Fruit fly (Drosophila melanogaster): ENCODE results near the gene CG13907.

Gene CG13907

DNA sequence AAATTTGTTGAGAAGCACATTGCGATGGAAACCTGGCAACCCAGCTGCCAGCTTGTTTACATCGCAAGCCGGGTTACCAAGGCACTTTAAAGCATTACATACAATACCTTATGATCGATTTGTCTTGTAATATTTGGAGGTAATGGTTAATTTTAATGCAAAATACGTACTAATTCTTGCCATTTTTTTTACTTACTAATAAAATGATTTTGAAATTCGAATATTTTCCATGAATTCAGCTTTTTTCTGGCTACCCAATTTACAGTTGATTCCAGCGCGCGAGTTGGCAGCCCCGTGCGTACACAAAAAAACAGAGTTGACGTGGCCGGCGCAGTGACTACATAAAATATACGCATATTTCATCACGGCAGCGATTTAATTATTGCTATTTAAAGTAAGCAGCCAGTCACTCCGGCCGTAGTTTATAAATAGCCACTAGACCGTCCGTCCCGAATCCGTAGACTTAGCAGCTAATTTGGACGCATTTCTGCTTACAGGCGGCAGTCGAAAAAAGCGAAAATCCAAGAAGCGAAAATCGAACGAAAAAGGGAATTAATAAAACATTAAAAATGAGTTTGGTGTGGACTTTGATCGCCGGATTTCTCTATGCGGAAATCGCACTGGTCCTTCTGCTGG is 44.1 kb downstream of the CG13907 start, which contains the start of the genes CG13901 and CG13887 (continued):
- TF ChIP-seq TFAM (GFP tag; optimal IDR thresholded peaks at IDR 0.05) (no peak), CG16813 (GFP tag; IDR thresholded peaks at IDR 0.05; ENCODE audit: partially characterized antibody) (0 out of 3 replicates have a peak, but pooled peaks have one; percentile 32), CG9215 (GFP tag; IDR thresholded peaks at IDR 0.05) (peak; percentile 85), crol (GFP tag; IDR thresholded peaks at IDR 0.05) (peak; percentile 10; the same call in 1 of the 2 replicates), MTF-1 (GFP tag; optimal IDR thresholded peaks at IDR 0.05; ENCODE audit: borderline replicate concordance) (peak; percentile 23), Drgx (GFP tag; IDR thresholded peaks at IDR 0.05) (peak; percentile 83), Trl (optimal IDR thresholded peaks at IDR 0.05) (no peak), Trl (GFP tag; optimal IDR thresholded peaks at IDR 0.05) (peak; percentile 94), tgo (GFP tag; IDR thresholded peaks at IDR 0.05) (peak; percentile 89), pros (GFP tag; optimal IDR thresholded peaks at IDR 0.05) (peak; percentile 2), CG10654 (GFP tag; optimal IDR thresholded peaks at IDR 0.05) (peak; percentile 92), knrl (GFP tag; IDR thresholded peaks at IDR 0.05; ENCODE audit: partially characterized antibody) (0 out of 3 replicates have a peak, but pooled peaks have one; percentile 54), CG17829 (tag; optimal IDR thresholded peaks at IDR 0.05) (peak; percentile 96), NfI (GFP tag; optimal IDR thresholded peaks at IDR 0.05) (peak; percentile 90), nom (GFP tag; optimal IDR thresholded peaks at IDR 0.05) (peak; percentile 83), otp (GFP tag; IDR thresholded peaks at IDR 0.05) (peak; percentile 50; the same call in 1 of the 3 replicates), fd3F (GFP tag; optimal IDR thresholded peaks at IDR 0.05) (peak; percentile 91), Lhr (GFP tag; optimal IDR thresholded peaks at IDR 0.05) (peak; percentile 85), C15 (GFP tag; IDR thresholded peaks at IDR 0.05) (peak; percentile 67; the same call in 1 of the 3 replicates), CG9437 (GFP tag; optimal IDR thresholded peaks at IDR 0.05) (peak; percentile 76), scrt (GFP tag; optimal IDR thresholded peaks at IDR 0.05) (no peak), Sox100B (GFP tag; optimal IDR thresholded peaks at IDR 0.05) (no peak), eve (GFP tag; optimal IDR thresholded peaks at IDR 0.05) (no peak), CG18599 (GFP tag; optimal IDR thresholded peaks at IDR 0.05) (peak; percentile 94), Scr (GFP tag; IDR thresholded peaks at IDR 0.05; ENCODE audit: partially characterized antibody) (no peak; the same call in 1 of the 2 replicates), CG5245 (GFP tag; optimal IDR thresholded peaks at IDR 0.05) (peak; percentile 72), Eip74EF (GFP tag; optimal IDR thresholded peaks at IDR 0.05) (peak in 1 of 2 experiments; percentile 42), CG6254 (GFP tag; optimal IDR thresholded peaks at IDR 0.05) (peak; percentile 47), Bdp1 (GFP tag; optimal IDR thresholded peaks at IDR 0.05) (peak; percentile 84), CG5180 (GFP tag; optimal IDR thresholded peaks at IDR 0.05) (peak; percentile 65), sna (GFP tag; IDR thresholded peaks at IDR 0.05; ENCODE audit: partially characterized antibody) (no peak), Sin3A (optimal IDR thresholded peaks at IDR 0.05) (peak; percentile 97), CG3847 (GFP tag; IDR thresholded peaks at IDR 0.05) (peak; percentile 95), sim (GFP tag; IDR thresholded peaks at IDR 0.05) (no peak; the same call in 1 of the 2 replicates), CG32532 (GFP tag; IDR thresholded peaks at IDR 0.05) (peak; percentile 90), CG12071 (GFP tag; optimal IDR thresholded peaks at IDR 0.05) (peak; percentile 62), CG13894 (tag; optimal IDR thresholded peaks at IDR 0.05) (peak; percentile 91), lmd (GFP tag; IDR thresholded peaks at IDR 0.05) (peak; percentile 89), CG7987 (GFP tag; optimal IDR thresholded peaks at IDR 0.05) (peak; percentile 84), Hr3 (GFP tag; optimal IDR thresholded peaks at IDR 0.05) (peak; percentile 93), Oli (tag; optimal IDR thresholded peaks at IDR 0.05) (peak; percentile 84), prd (optimal IDR thresholded peaks at IDR 0.05) (no peak), prd (GFP tag; IDR thresholded peaks at IDR 0.05) (peak; percentile 91), CG15514 (GFP tag; optimal IDR thresholded peaks at IDR 0.05) (peak; percentile 92), CG4707 (GFP tag; optimal IDR thresholded peaks at IDR 0.05) (peak; percentile 53), Doc2 (GFP tag; IDR thresholded peaks at IDR 0.05) (peak; percentile 60; the same call in 1 of the 2 replicates), CG10959 (GFP tag; IDR thresholded peaks at IDR 0.05) (peak; percentile 69), NC2α (GFP tag; optimal IDR thresholded peaks at IDR 0.05) (peak; percentile 78), CG14441 (GFP tag; IDR thresholded peaks at IDR 0.05) (peak; percentile 92)
